Fruit fly (Drosophila melanogaster) whole organism: ENCODE data around the gene CG14442.

Experiments used
- CG8478 ChIP-seq: fragments of >200 bp; optimal IDR thresholded peaks from 2 replicates; lab custom pipeline; 2018; ENCODE audit warnings: inconsistent platforms
- Dll ChIP-seq: fragments of >200 bp; optimal IDR thresholded peaks from 2 replicates; lab custom pipeline; 2017
- EcR ChIP-seq, 2 experiments: fragments of >200 bp; optimal IDR thresholded peaks; 2 replicates each; lab custom pipeline; 2017; ENCODE audit warnings: missing biosample characterization in 2 of 2, missing genetic modification characterization in 2 of 2, missing genetic modification reagents in 2 of 2
- pan ChIP-seq: fragments of >200 bp; optimal IDR thresholded peaks from 2 replicates; lab custom pipeline; 2017
- psq ChIP-seq: fragments of >200 bp; optimal IDR thresholded peaks from 2 replicates; lab custom pipeline; 2017
- usp ChIP-seq: fragments of >200 bp; optimal IDR thresholded peaks from 2 replicates; lab custom pipeline; 2017; ENCODE audit warnings: missing biosample characterization, missing genetic modification characterization, mixed read lengths

Gene CG14442

DNA sequence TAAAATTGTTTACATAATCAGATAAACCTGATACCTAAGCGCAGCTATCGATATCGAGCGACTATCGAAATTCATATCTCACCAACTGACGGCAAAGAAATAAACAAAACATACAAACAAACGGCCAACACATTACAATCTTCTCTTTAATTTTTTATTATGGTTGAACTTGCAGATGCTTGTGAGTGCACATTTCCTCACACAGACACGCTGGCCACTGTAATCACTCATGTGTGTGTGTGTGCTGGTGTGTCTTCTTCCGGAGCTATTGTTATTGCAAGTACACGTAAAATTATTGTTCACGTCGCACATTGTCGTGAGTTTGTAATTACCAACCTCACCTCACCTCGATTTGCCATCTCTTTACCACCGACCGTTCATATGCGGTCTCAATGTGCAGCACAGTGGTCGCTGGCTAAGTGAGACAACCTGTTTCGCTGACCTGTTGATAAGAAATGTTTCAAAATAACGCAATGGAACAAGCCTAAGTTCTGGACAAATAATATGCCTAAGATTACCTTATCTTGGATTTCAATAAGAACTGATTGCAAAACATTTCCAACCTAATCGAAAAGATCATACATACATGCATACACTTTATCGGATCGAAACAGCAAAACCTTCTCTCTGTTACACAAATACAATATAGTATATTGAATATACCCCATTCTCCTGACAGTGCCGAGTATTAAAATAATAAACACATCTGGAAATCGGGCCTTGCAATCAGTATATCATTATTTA lies 10.4 kb upstream of the CG14442 start:
- TF ChIP-seq CG8478 (lab: Kevin White, UChicago) (no peak), pan (lab: Kevin White, UChicago) (no peak), Dll (lab: Kevin White, UChicago) (no peak), usp (GFP tag; lab: Kevin White, UChicago) (no peak)

DNA sequence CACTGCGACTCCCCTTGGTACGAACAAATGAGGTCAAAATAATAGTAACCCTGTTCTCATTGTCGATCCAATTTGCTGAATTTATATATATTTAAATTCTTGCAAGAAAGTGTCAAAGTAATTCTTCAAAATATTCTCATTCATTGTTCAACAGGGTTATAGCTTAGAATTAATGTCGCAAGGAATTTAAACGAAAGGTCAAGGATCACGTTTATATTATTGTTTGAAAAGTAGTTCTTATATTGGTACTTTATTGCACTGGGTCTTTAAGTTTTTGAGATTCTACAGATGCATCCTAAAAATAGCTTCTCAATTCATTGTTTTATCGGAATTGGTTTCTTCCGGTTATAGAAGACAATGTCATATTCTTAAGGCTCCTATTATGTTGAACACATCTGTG lies 9.2 kb upstream of the CG14442 start:
- TF ChIP-seq psq (lab: Kevin White, UChicago): no peak

DNA sequence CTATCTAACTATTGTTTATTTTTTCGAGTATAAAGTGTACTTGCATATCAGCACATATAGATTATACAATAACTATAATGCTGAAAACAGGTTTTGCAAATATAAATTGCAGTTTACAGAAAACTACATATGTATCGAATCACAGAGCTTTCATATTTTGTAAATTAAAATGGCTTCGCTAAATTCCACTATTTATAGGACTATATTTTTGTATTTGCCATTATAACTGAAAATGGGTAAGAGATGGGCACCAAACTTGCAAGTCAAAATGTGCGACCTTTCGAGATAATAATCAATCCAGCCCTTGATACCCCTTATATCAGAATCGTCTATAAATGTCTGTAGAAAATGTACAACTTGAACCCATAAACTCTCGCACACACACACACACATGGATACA lies 8.4 kb upstream of the CG14442 start:
- TF ChIP-seq pan (lab: Kevin White, UChicago): no peak
- TF ChIP-seq EcR (GFP tag; optimal IDR thresholded peaks at IDR 0.05; lab: Kevin White, UChicago): no peak
- no peak for TF ChIP-seq usp (GFP tag; lab: Kevin White, UChicago)
- no peak for TF ChIP-seq CG8478 (lab: Kevin White, UChicago)
- TF ChIP-seq psq (lab: Kevin White, UChicago): no peak
- no peak for TF ChIP-seq Dll (lab: Kevin White, UChicago)

DNA sequence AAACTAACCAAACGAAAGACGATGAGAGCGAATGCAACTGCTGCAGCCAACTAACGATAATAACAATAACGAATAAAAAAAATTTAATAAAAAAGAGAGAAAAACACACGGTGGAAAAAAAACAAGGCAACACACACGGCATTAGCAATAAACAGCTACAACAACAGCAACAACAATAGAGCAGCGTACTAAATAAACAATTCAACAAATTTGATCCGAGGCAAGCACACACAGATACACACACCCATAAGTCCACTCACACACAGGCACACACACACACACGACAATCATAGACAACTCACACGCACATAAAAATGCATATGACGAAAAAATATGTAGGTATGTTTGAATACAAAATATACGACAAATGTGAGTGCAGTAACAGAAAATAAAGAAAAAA lies 7.8 kb upstream of the CG14442 start:
- no peak for TF ChIP-seq CG8478 (lab: Kevin White, UChicago)
- no peak for TF ChIP-seq pan (lab: Kevin White, UChicago)
- TF ChIP-seq EcR (GFP tag; optimal IDR thresholded peaks at IDR 0.05; lab: Kevin White, UChicago): no peak
- no peak for TF ChIP-seq usp (GFP tag; lab: Kevin White, UChicago)
- no peak for TF ChIP-seq Dll (lab: Kevin White, UChicago)
- TF ChIP-seq psq (lab: Kevin White, UChicago): no peak

DNA sequence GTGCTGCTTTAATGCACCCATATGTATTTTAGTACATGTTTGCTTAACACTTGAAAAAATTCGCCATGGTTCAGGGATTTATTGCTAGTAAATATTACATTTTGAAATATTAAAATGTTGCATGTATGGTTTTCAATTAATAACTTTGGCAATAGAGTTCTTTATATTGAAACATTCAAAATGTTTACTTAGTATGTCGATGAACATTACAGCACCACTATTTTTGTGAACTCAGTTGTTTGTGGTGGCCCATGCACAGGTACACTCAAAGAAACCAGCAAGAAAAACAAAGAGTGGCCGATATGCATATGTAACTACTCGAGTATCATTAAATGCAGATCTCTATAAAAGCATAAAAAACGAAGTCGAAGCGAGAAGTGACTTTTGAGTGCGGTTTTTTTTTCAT lies 7.2 kb upstream of the CG14442 start:
- TF ChIP-seq psq (lab: Kevin White, UChicago): no peak
- TF ChIP-seq Dll (lab: Kevin White, UChicago): no peak
- TF ChIP-seq pan (lab: Kevin White, UChicago): no peak
- no peak for TF ChIP-seq EcR (GFP tag; optimal IDR thresholded peaks at IDR 0.05; lab: Kevin White, UChicago)
- TF ChIP-seq usp (GFP tag; lab: Kevin White, UChicago): no peak
- no peak for TF ChIP-seq CG8478 (lab: Kevin White, UChicago)

DNA sequence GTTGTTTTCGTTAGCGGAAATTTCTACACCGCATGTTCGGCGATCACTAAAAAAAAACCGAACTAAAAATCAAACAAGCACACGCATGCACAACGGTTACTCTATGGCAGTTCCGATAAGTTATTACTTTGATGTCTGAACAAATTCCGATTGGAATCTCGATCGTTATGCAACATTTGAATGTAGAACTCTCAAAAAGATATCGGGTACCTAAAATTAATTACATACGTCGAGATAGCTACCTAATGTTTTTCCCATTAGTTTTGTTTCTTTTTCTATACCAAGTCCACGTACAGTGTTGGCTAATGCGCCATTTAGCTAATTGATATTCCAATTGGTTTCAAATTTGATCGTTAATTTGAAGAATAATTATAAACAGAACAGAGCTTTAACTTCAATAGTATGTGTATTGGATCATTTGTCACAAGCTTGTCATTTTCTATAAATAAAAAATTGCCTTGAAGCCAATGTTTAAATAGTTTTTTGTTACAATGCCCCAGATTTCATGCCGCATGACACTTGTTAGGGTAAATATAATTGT lies 6.3 kb upstream of the CG14442 start:
- TF ChIP-seq CG8478 (lab: Kevin White, UChicago) (no peak), psq (lab: Kevin White, UChicago) (no peak), usp (GFP tag; lab: Kevin White, UChicago) (no peak), pan (lab: Kevin White, UChicago) (no peak), Dll (lab: Kevin White, UChicago) (no peak)

DNA sequence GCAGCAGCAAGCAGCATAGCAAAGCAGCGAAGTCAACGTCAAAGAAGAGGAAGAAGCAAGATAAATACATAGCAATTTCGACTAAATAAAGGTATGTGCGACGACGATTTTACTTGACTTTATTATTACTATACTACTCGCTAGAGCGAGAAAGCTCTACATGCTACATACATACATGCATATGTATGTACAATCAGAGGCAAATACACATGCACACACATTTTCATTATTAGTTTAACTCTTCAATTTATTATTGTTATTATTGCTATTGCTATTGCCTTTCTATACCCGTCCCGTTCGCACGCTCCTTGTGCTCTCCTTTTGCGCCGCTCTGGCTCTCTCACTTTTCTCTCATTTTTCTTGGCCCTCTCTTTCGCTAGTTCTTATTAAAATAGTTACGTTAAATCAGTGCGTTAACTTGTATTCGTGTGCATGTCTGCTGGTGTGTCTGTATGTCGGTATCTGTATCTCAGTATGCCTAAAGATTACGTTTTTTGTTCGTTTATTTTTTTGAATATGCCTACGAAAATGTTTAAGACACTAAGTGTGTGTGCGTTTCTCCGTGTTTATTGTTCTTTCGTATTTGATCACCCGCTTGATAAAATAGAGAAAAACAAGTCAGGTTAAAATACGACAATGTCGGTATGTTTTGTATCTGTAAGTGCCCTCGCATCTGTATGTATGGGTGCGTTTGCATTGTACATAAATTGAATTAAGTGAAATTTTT lies 5.6 kb upstream of the CG14442 start:
- TF ChIP-seq EcR (GFP tag; optimal IDR thresholded peaks at IDR 0.05; lab: Kevin White, UChicago) (no peak), Dll (lab: Kevin White, UChicago) (no peak), pan (lab: Kevin White, UChicago) (no peak), psq (lab: Kevin White, UChicago) (no peak)

DNA sequence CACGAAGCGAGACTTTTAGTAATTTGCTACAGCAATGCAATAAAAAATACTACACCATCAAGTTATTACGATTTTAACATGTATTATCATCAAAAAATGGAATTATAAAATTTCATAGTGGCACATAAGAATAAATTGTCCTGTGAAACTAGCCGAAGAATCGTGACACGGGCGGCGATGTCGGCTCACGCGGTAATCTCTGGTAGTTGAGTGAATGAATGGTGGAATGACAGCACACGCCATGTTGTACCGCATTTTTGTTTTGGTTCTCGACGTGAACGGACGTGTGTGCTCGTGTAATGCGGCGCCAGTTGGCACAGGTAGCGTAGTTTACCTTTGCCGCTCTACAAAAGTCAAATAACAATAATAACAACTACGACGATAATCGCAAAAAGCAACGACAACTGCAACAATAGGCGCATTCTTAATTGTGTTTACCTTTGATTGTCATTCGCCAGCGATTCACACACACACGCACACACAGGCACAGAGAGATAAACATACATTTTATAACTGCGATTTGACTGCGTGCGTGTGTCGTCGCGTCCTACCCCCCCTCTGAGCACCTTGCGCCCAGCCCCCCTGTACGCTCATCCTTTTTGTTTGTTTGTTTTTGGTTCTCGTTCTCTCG lies 4.6 kb upstream of the CG14442 start, which contains the start of gene CG14441:
Gene CG14441, plus strand, starts transcription at position 254 of the 631 bp plus-strand sequence.
- TF ChIP-seq pan (lab: Kevin White, UChicago) (no peak), usp (GFP tag; lab: Kevin White, UChicago) (no peak), Dll (lab: Kevin White, UChicago) (no peak), EcR (GFP tag; optimal IDR thresholded peaks at IDR 0.05; lab: Kevin White, UChicago) (no peak), psq (lab: Kevin White, UChicago) (no peak), CG8478 (lab: Kevin White, UChicago) (no peak)

DNA sequence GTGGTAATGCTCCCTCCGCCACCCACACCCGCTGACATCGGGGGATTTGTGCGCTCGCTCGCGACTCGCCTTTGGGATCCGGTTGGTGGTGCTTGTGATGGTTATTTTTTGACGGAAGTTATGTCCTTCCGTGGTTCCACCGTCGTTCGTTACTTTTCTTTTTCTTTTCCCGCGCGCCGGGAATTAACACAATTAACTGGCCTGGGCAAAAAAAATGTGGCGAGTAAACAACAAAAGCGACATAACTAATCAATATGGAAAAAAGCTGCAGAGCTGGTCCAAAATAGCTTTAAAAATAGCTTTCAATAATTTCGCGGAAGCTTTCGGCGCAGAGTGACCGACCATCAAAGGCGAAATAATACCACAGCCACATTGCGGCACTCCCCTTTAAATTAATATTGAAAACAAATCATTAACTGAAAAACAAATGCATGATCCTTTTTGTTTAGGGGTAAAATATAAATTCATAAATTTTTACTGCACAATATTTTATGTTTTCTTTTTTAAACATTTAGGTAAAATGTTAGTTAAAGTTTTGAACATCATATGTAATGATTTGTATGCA lies 3.5 kb upstream of the CG14442 start, which contains the start of gene CG14440:
Gene CG14440, minus strand, starts transcription at position 320 of the 565 bp plus-strand sequence.
- TF ChIP-seq EcR (GFP tag; optimal IDR thresholded peaks at IDR 0.05; lab: Kevin White, UChicago) (no peak), pan (lab: Kevin White, UChicago) (no peak), CG8478 (lab: Kevin White, UChicago) (no peak), psq (lab: Kevin White, UChicago) (no peak), Dll (lab: Kevin White, UChicago) (no peak), usp (GFP tag; lab: Kevin White, UChicago) (no peak)

DNA sequence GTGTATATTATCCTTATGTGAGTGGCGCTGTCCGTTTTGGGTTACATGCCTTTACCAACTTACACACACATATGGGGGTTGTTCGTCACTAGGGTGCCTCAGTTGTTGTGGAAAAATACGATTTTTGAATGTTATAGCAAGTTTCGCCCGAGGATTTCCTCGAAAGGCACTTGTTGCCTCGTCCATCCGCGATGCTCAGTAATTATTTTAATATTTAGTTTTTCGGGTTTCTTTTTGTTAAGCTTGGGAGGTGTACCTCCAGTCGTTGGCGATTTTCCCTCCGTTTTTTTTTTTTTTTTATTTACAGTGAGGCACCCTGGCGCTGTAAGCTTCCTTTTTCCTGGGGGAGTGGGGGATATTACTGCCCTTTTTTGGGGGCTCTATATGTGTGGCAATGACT lies 1.7 kb upstream of the CG14442 start:
- no peak for TF ChIP-seq Dll (lab: Kevin White, UChicago)
- TF ChIP-seq CG8478 (lab: Kevin White, UChicago): no peak
